Worm (Caenorhabditis elegans): ENCODE data around the gene nhr-213.

- TF ChIP-seq flt-1 (GFP tag; IDR thresholded peaks at IDR 0.05), result no peak
- no peak for TF ChIP-seq sea-1 (GFP tag; conservative IDR thresholded peaks at IDR 0.05)
- no peak for TF ChIP-seq ets-7 (tag; optimal IDR thresholded peaks at IDR 0.05)
- no peak for TF ChIP-seq pes-1 (GFP tag; IDR thresholded peaks at IDR 0.05)
Measured at ce11 chrV:15924307-15924706, 27.7 kb upstream of the nhr-213 start, which contains the start of gene nhr-108.
